Fruit fly (Drosophila melanogaster) whole organism, adult: Measurements from ENCODE around the gene Rtnl1.
A peak's percentile ranks its signal among the peaks of the same experiment; 100 is the strongest.

Experiments used
- CG11617 ChIP-seq: fragments of 200-800 bp; sonication (Bioruptor generic); optimal IDR thresholded peaks from 2 replicates; lab custom pipeline; 2017; ENCODE audit warnings: mild to moderate bottlenecking, missing biosample characterization, missing genetic modification reagents, missing genetic modification characterization
- CG12768 ChIP-seq: fragments of 200-800 bp; sonication (Bioruptor generic); optimal IDR thresholded peaks from 2 replicates; lab custom pipeline; 2017; ENCODE audit warnings: missing biosample characterization, missing genetic modification characterization, mild to moderate bottlenecking, moderate library complexity, missing genetic modification reagents
- CG14711 ChIP-seq: fragments of 200-800 bp; sonication (Bioruptor generic); optimal IDR thresholded peaks from 2 replicates; lab custom pipeline; 2018; ENCODE audit warnings: missing biosample characterization, mild to moderate bottlenecking, missing genetic modification characterization, moderate library complexity
- CG1620 ChIP-seq: fragments of 200-800 bp; sonication (Bioruptor generic); optimal IDR thresholded peaks from 2 replicates; lab custom pipeline; 2016; ENCODE audit warnings: missing biosample characterization, missing genetic modification characterization
- CG33017 ChIP-seq: fragments of 200-800 bp; sonication (Bioruptor generic); optimal IDR thresholded peaks from 2 replicates; lab custom pipeline; 2018; ENCODE audit warnings: missing biosample characterization, mild to moderate bottlenecking, missing genetic modification characterization, moderate library complexity
- CG5204 ChIP-seq: fragments of 200-800 bp; sonication (Bioruptor generic); optimal IDR thresholded peaks from 2 replicates; lab custom pipeline; 2016; ENCODE audit warnings: missing biosample characterization, missing genetic modification characterization
- CG7045 ChIP-seq: fragments of 200-800 bp; sonication (Bioruptor generic); optimal IDR thresholded peaks from 2 replicates; lab custom pipeline; 2017; ENCODE audit warnings: missing biosample characterization, mild to moderate bottlenecking, missing genetic modification characterization
- CG7101 ChIP-seq: fragments of 200-800 bp; sonication (Bioruptor generic); optimal IDR thresholded peaks from 2 replicates; lab custom pipeline; 2018; ENCODE audit warnings: missing biosample characterization, mild to moderate bottlenecking, missing genetic modification characterization, moderate library complexity
- Clk ChIP-seq: fragments of 200-800 bp; sonication (Bioruptor generic); optimal IDR thresholded peaks from 2 replicates; lab custom pipeline; 2017; ENCODE audit warnings: missing biosample characterization, missing genetic modification characterization
- Crg-1 ChIP-seq: fragments of 200-800 bp; sonication (Bioruptor generic); optimal IDR thresholded peaks from 2 replicates; lab custom pipeline; 2016; ENCODE audit warnings: missing biosample characterization, missing genetic modification characterization
- Hr96 ChIP-seq: fragments of 200-800 bp; sonication (Bioruptor generic); optimal IDR thresholded peaks from 2 replicates; lab custom pipeline; 2016; ENCODE audit warnings: missing biosample characterization, missing genetic modification characterization
- Mnt ChIP-seq: fragments of 200-800 bp; sonication (Bioruptor generic); optimal IDR thresholded peaks from 2 replicates; lab custom pipeline; 2016; ENCODE audit warnings: missing biosample characterization, mild to moderate bottlenecking, missing genetic modification characterization
- bab1 ChIP-seq: fragments of 200-800 bp; sonication (Bioruptor generic); optimal IDR thresholded peaks from 3 replicates; lab custom pipeline; 2019; ENCODE audit warnings: missing biosample characterization, mild to moderate bottlenecking, missing genetic modification characterization, moderate library complexity
- cic ChIP-seq: fragments of 200-800 bp; sonication (Bioruptor generic); optimal IDR thresholded peaks from 2 replicates; lab custom pipeline; 2017; ENCODE audit warnings: missing biosample characterization, mild to moderate bottlenecking, missing genetic modification characterization, moderate library complexity
- cnc ChIP-seq, 2 experiments: fragments of >200 bp; optimal IDR thresholded peaks; 2 replicates each; lab custom pipeline; 2017
- kay ChIP-seq: fragments of 200-800 bp; sonication (Bioruptor generic); peaks from one replicate; lab custom pipeline; 2016; ENCODE audit warnings: missing biosample characterization, missing genetic modification characterization, borderline replicate concordance
- ovo ChIP-seq: fragments of 200-800 bp; sonication (Bioruptor generic); optimal IDR thresholded peaks from 2 replicates; lab custom pipeline; 2016; ENCODE audit warnings: missing biosample characterization, missing genetic modification characterization
- pad ChIP-seq: fragments of 200-800 bp; sonication (Bioruptor generic); optimal IDR thresholded peaks from 3 replicates; lab custom pipeline; 2017; ENCODE audit warnings: missing biosample characterization, missing genetic modification characterization, mild to moderate bottlenecking, moderate library complexity, missing genetic modification reagents
- tj ChIP-seq: fragments of 200-800 bp; sonication (Bioruptor generic); optimal IDR thresholded peaks from 3 replicates; lab custom pipeline; 2017; ENCODE audit warnings: missing biosample characterization, mild to moderate bottlenecking, missing genetic modification characterization, moderate library complexity
- toe ChIP-seq: fragments of 200-800 bp; sonication (Bioruptor generic); optimal IDR thresholded peaks from 2 replicates; lab custom pipeline; 2016; ENCODE audit warnings: missing biosample characterization, missing genetic modification characterization

Rtnl1 gene

dm6 chr2L:5007256-5007655 lies 2.3 kb downstream of the Rtnl1 start:
- TF ChIP-seq CG14711 (peak; percentile 53), CG12768 (peak; percentile 60), CG5204 (no peak), CG33017 (peak; percentile 76), CG7101 (tag; lab: Kevin White, UChicago) (peak; percentile 65), Mnt (no peak), CG7045 (GFP tag; lab: Kevin White, UChicago) (peak; percentile 39), ovo (GFP tag; lab: Kevin White, UChicago) (peak; percentile 25), pad (peak; percentile 22), toe (no peak), tj (peak; percentile 4), cic (GFP tag; lab: Kevin White, UChicago) (peak; percentile 65), CG1620 (GFP tag; lab: Kevin White, UChicago) (no peak), CG11617 (GFP tag; lab: Kevin White, UChicago) (peak; percentile 13), kay (GFP tag; lab: Kevin White, UChicago) (no peak), bab1 (GFP tag; lab: Kevin White, UChicago) (peak; percentile 40), Clk (GFP tag; lab: Kevin White, UChicago) (no peak), Hr96 (GFP tag; lab: Kevin White, UChicago) (no peak)

dm6 chr2L:5006323-5006722 lies 3.2 kb downstream of the Rtnl1 start:
- TF ChIP-seq ovo (GFP tag; lab: Kevin White, UChicago), result peak; percentile 42
- no peak for TF ChIP-seq CG7045 (GFP tag; lab: Kevin White, UChicago)

dm6 chr2L:5005464-5005764 lies 4.1 kb downstream of the Rtnl1 start:
- TF ChIP-seq bab1 (GFP tag; lab: Kevin White, UChicago) (no peak), CG1620 (GFP tag; lab: Kevin White, UChicago) (no peak), CG7045 (GFP tag; lab: Kevin White, UChicago) (no peak), cic (GFP tag; lab: Kevin White, UChicago) (no peak), Clk (GFP tag; lab: Kevin White, UChicago) (no peak), cnc (optimal IDR thresholded peaks at IDR 0.05; lab: Kevin White, UChicago) (no peak), CG14711 (no peak), tj (no peak)

- TF ChIP-seq CG14711 (peak; percentile 90), cic (GFP tag; lab: Kevin White, UChicago) (peak; percentile 69), cnc (optimal IDR thresholded peaks at IDR 0.05; lab: Kevin White, UChicago) (no peak), ovo (GFP tag; lab: Kevin White, UChicago) (peak; percentile 31), toe (peak; percentile 93), kay (GFP tag; lab: Kevin White, UChicago) (no peak), pad (peak; percentile 80), Clk (GFP tag; lab: Kevin White, UChicago) (peak; percentile 95), Hr96 (GFP tag; lab: Kevin White, UChicago) (peak; percentile 93), tj (peak; percentile 48), CG5204 (peak; percentile 96), CG33017 (peak; percentile 96), Mnt (peak; percentile 76), bab1 (GFP tag; lab: Kevin White, UChicago) (peak; percentile 89), CG11617 (GFP tag; lab: Kevin White, UChicago) (peak; percentile 88), Crg-1 (GFP tag; lab: Kevin White, UChicago) (peak; percentile 89), CG1620 (GFP tag; lab: Kevin White, UChicago) (peak; percentile 78), CG7045 (GFP tag; lab: Kevin White, UChicago) (peak; percentile 97), CG7101 (tag; lab: Kevin White, UChicago) (peak; percentile 96), CG12768 (peak; percentile 97)
Measured at dm6 chr2L:5004677-5005463, 4.7 kb downstream of the Rtnl1 start.

- TF ChIP-seq Clk (GFP tag; lab: Kevin White, UChicago), result no peak
- TF ChIP-seq CG7101 (tag; lab: Kevin White, UChicago), result no peak
- TF ChIP-seq cic (GFP tag; lab: Kevin White, UChicago), result no peak
- TF ChIP-seq toe, result no peak
- TF ChIP-seq kay (GFP tag; lab: Kevin White, UChicago), result no peak
- no peak for TF ChIP-seq CG14711
- no peak for TF ChIP-seq CG1620 (GFP tag; lab: Kevin White, UChicago)
- no peak for TF ChIP-seq CG12768
- no peak for TF ChIP-seq tj
- TF ChIP-seq Hr96 (GFP tag; lab: Kevin White, UChicago), result no peak
- no peak for TF ChIP-seq ovo (GFP tag; lab: Kevin White, UChicago)
- TF ChIP-seq CG7045 (GFP tag; lab: Kevin White, UChicago), result no peak
- no peak for TF ChIP-seq CG5204
- no peak for TF ChIP-seq CG11617 (GFP tag; lab: Kevin White, UChicago)
- TF ChIP-seq bab1 (GFP tag; lab: Kevin White, UChicago), result no peak
- no peak for TF ChIP-seq pad
- no peak for TF ChIP-seq cnc (optimal IDR thresholded peaks at IDR 0.05; lab: Kevin White, UChicago)
- TF ChIP-seq Crg-1 (GFP tag; lab: Kevin White, UChicago), result no peak
Measured at dm6 chr2L:5003670-5004453, 5.7 kb downstream of the Rtnl1 start.
